Fruit fly (Drosophila melanogaster): ENCODE data around the gene CG15283.

Gene CG15283

DNA sequence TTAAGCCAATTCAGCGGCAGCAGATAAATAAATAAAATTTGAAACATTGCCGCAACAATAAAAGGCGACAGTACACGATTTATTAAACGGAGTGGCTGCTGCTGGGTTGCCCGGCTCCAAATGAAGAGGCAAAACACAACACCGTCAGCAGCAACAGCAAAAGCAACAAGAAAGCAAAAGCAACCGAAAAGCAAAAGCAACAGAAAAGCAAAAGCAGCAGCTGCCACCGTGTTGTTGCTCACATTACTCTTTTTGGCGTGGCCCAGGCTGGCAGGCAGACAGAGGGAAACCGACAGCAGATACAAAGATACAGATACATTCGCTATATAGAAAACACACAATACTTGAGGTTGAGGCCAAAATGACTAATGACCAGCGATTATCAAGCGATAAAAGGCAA is 48.8 kb upstream of the CG15283 start:
- peak; percentile 9 for TF ChIP-seq CG9139 (GFP tag; optimal IDR thresholded peaks at IDR 0.05)
- peak; percentile 7 for TF ChIP-seq CG6808 (GFP tag; optimal IDR thresholded peaks at IDR 0.05)
- TF ChIP-seq lz (GFP tag; optimal IDR thresholded peaks at IDR 0.05), result no peak
- peak; percentile 61 for TF ChIP-seq Blimp-1 (GFP tag; optimal IDR thresholded peaks at IDR 0.05)
- TF ChIP-seq dsx (GFP tag; optimal IDR thresholded peaks at IDR 0.05; ENCODE audit: poor library complexity, severe bottlenecking), result peak; percentile 33
- TF ChIP-seq salr (GFP tag; optimal IDR thresholded peaks at IDR 0.05), result peak in 1 of 2 experiments; percentile 2
- TF ChIP-seq ss (GFP tag; optimal IDR thresholded peaks at IDR 0.05), result peak; percentile 15 to 28
- no peak for TF ChIP-seq CG15336 (GFP tag; IDR thresholded peaks at IDR 0.05)
- TF ChIP-seq CG6854 (GFP tag; optimal IDR thresholded peaks at IDR 0.05), result peak; percentile 65
- no peak for TF ChIP-seq Met (GFP tag; optimal IDR thresholded peaks at IDR 0.05)
- TF ChIP-seq eg (GFP tag; IDR thresholded peaks at IDR 0.05), result peak; percentile 45; the same call in 1 of the 3 replicates

DNA sequence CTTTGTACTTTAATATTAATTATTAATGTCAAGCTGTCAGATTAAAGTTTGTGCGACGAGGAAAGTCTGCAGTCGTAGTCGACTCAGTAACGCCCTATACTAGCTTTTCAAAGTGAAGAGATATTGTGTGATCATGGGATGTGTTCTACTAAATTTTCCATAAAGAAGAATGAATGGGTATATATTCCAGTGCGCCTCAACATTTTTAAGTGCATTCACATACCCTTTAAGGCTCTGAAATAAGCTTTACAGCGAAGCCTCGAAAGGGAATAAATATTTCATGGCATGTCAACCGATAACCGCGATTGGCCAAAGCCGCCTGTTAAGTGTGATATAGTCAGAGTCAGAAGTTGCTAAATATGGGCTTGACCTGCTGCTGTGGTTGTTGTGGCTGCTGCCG is 48.4 kb upstream of the CG15283 start:
- TF ChIP-seq CG1621 (tag; optimal IDR thresholded peaks at IDR 0.05), result no peak
- peak; percentile 43 for TF ChIP-seq pdm3 (GFP tag; optimal IDR thresholded peaks at IDR 0.05)
- peak; percentile 25 for TF ChIP-seq Ets21C (GFP tag; optimal IDR thresholded peaks at IDR 0.05)
- no peak; the same call in 2 of the 3 replicates for TF ChIP-seq CG6163 (GFP tag; IDR thresholded peaks at IDR 0.05)
- no peak for TF ChIP-seq CG3919 (GFP tag; optimal IDR thresholded peaks at IDR 0.05)
- no peak for TF ChIP-seq CG32006 (GFP tag; optimal IDR thresholded peaks at IDR 0.05)
- no peak for TF ChIP-seq dac (GFP tag; optimal IDR thresholded peaks at IDR 0.05)
- TF ChIP-seq CG8119 (GFP tag; IDR thresholded peaks at IDR 0.05), result no peak
- TF ChIP-seq spab (GFP tag; optimal IDR thresholded peaks at IDR 0.05), result no peak
- TF ChIP-seq CG11294 (GFP tag; IDR thresholded peaks at IDR 0.05), result no peak
- TF ChIP-seq CG3032 (tag; optimal IDR thresholded peaks at IDR 0.05), result no peak
- peak; percentile 27 for TF ChIP-seq OdsH (GFP tag; optimal IDR thresholded peaks at IDR 0.05)
- TF ChIP-seq CG6808 (GFP tag; optimal IDR thresholded peaks at IDR 0.05), result no peak
- TF ChIP-seq achi (GFP tag; optimal IDR thresholded peaks at IDR 0.05), result peak; percentile 17
- TF ChIP-seq Hr4 (GFP tag; optimal IDR thresholded peaks at IDR 0.05), result no peak
- TF ChIP-seq Sox14 (GFP tag; optimal IDR thresholded peaks at IDR 0.05), result peak; percentile 22
- TF ChIP-seq salr (GFP tag; optimal IDR thresholded peaks at IDR 0.05), result peak in 1 of 2 experiments; percentile 33
- peak; percentile 0 for TF ChIP-seq CG8632 (GFP tag; optimal IDR thresholded peaks at IDR 0.05)
- no peak for TF ChIP-seq Ets96B (tag; optimal IDR thresholded peaks at IDR 0.05)
- TF ChIP-seq CG8319 (GFP tag; optimal IDR thresholded peaks at IDR 0.05), result no peak
- TF ChIP-seq CG15336 (GFP tag; IDR thresholded peaks at IDR 0.05), result no peak
- TF ChIP-seq CG9139 (GFP tag; optimal IDR thresholded peaks at IDR 0.05), result no peak
- TF ChIP-seq CG34406 (GFP tag; optimal IDR thresholded peaks at IDR 0.05), result peak; percentile 41
- peak; percentile 79 for TF ChIP-seq svp (GFP tag)
- no peak for TF ChIP-seq Hr38 (GFP tag; optimal IDR thresholded peaks at IDR 0.05)
- no peak for TF ChIP-seq fkh (GFP tag; optimal IDR thresholded peaks at IDR 0.05)
- TF ChIP-seq acj6 (GFP tag; optimal IDR thresholded peaks at IDR 0.05), result peak; percentile 59
- no peak for TF ChIP-seq eg (GFP tag; IDR thresholded peaks at IDR 0.05)
- peak; percentile 36 for TF ChIP-seq CG6792 (GFP tag; optimal IDR thresholded peaks at IDR 0.05)
- TF ChIP-seq Lpt (GFP tag; optimal IDR thresholded peaks at IDR 0.05), result no peak
- TF ChIP-seq lz (GFP tag; optimal IDR thresholded peaks at IDR 0.05), result peak; percentile 62
- TF ChIP-seq CG6276 (GFP tag; optimal IDR thresholded peaks at IDR 0.05), result no peak
- TF ChIP-seq Blimp-1 (GFP tag; optimal IDR thresholded peaks at IDR 0.05), result no peak
- TF ChIP-seq CG10669 (GFP tag; optimal IDR thresholded peaks at IDR 0.05), result peak; percentile 16
- no peak for TF ChIP-seq CG16779 (tag; optimal IDR thresholded peaks at IDR 0.05)
- peak; percentile 17 for TF ChIP-seq Eip75B (GFP tag; optimal IDR thresholded peaks at IDR 0.05)
- TF ChIP-seq CG11762 (GFP tag; optimal IDR thresholded peaks at IDR 0.05; ENCODE audit: insufficient read depth), result no peak
- no peak for TF ChIP-seq dsx (GFP tag; optimal IDR thresholded peaks at IDR 0.05; ENCODE audit: poor library complexity, severe bottlenecking)
- TF ChIP-seq CG31627 (GFP tag; optimal IDR thresholded peaks at IDR 0.05), result peak; percentile 64
- TF ChIP-seq vri (GFP tag; optimal IDR thresholded peaks at IDR 0.05), result no peak
- TF ChIP-seq Gug (GFP tag; IDR thresholded peaks at IDR 0.05), result no peak
- TF ChIP-seq net (GFP tag; optimal IDR thresholded peaks at IDR 0.05), result peak; percentile 41
- peak; percentile 42 for TF ChIP-seq CG11902 (GFP tag; optimal IDR thresholded peaks at IDR 0.05)
- no peak for TF ChIP-seq fd85E (GFP tag; optimal IDR thresholded peaks at IDR 0.05)
- TF ChIP-seq Sox102F (GFP tag; optimal IDR thresholded peaks at IDR 0.05), result peak; percentile 46
- TF ChIP-seq ss (GFP tag; optimal IDR thresholded peaks at IDR 0.05), result no peak
- no peak for TF ChIP-seq Eip93F (GFP tag; optimal IDR thresholded peaks at IDR 0.05)

Measured in whole organism, prepupa.